Worm (Caenorhabditis elegans) whole organism, L4 larva: ENCODE measurements around the gene srx-39.
A peak's percentile ranks its signal among the peaks of the same experiment; 100 is the strongest.

Experiments used
- D1046.2 ChIP-seq: fragments of 200-800 bp; sonication (Bioruptor generic); IDR thresholded peaks from 2 replicates; pipeline ENCODE4 v1.3.6; 2022; ENCODE audit warnings: missing genetic modification characterization, missing compliant biosample characterization
- F26F4.8 ChIP-seq: fragments of 200-800 bp; sonication (Bioruptor generic); conservative IDR thresholded peaks from 2 replicates; pipeline ENCODE4 v1.3.6; 2022; ENCODE audit warnings: missing genetic modification characterization, missing compliant biosample characterization
- F49E8.2 ChIP-seq: sonication (generic microtip); optimal IDR thresholded peaks from 2 replicates; lab custom pipeline; 2016; ENCODE audit warnings: missing compliant biosample characterization, mild to moderate bottlenecking, missing genetic modification characterization, borderline replicate concordance
- T20F7.1 ChIP-seq: fragments of 200-800 bp; sonication (Bioruptor generic); optimal IDR thresholded peaks from 2 replicates; lab custom pipeline; 2018; ENCODE audit warnings: mild to moderate bottlenecking, missing genetic modification characterization, missing compliant biosample characterization
- Y105C5A.15 ChIP-seq: fragments of 200-800 bp; sonication (Bioruptor generic); IDR thresholded peaks from 2 replicates; pipeline ENCODE4 v1.3.6; 2022; ENCODE audit warnings: missing genetic modification characterization, missing compliant biosample characterization
- Y48G9A.11 ChIP-seq: fragments of 200-800 bp; sonication (Bioruptor generic); IDR thresholded peaks from 2 replicates; pipeline ENCODE4 v1.3.6; 2022; ENCODE audit warnings: missing genetic modification reagents, missing genetic modification characterization, missing compliant biosample characterization
- ZK337.2 ChIP-seq: fragments of 200-800 bp; sonication (Bioruptor generic); IDR thresholded peaks from 2 replicates; pipeline ENCODE4 v1.3.6; 2022; ENCODE audit warnings: missing genetic modification reagents, missing genetic modification characterization, missing compliant biosample characterization
- ama-1 ChIP-seq: fragments of 150-350 bp; optimal IDR thresholded peaks from 2 replicates; lab custom pipeline; 2014; ENCODE audit warnings: inconsistent platforms, mixed read lengths
- attf-4 ChIP-seq: sonication (generic microtip); optimal IDR thresholded peaks from 3 replicates; lab custom pipeline; 2017; ENCODE audit warnings: missing biosample characterization, missing genetic modification characterization
- ceh-20 ChIP-seq: fragments of 200-800 bp; sonication (Bioruptor generic); IDR thresholded peaks from 2 replicates; pipeline ENCODE4 v1.3.6; 2022; ENCODE audit warnings: missing genetic modification reagents, missing genetic modification characterization, missing compliant biosample characterization
- ceh-44 ChIP-seq: fragments of 200-800 bp; sonication (Bioruptor generic); IDR thresholded peaks from 2 replicates; pipeline ENCODE4 v1.3.6; 2022; ENCODE audit warnings: missing genetic modification reagents, missing genetic modification characterization, missing compliant biosample characterization
- cey-2 ChIP-seq: sonication (generic microtip); optimal IDR thresholded peaks from 3 replicates; lab custom pipeline; 2017; ENCODE audit warnings: missing genetic modification characterization, mild to moderate bottlenecking, missing compliant biosample characterization, antibody characterized with exemption, borderline replicate concordance; ENCODE audit not compliant: insufficient read depth
- daf-12 ChIP-seq: fragments of 150-350 bp; optimal IDR thresholded peaks from 2 replicates; lab custom pipeline; 2014; ENCODE audit warnings: missing biosample characterization, missing genetic modification reagents, missing genetic modification characterization
- daf-16 ChIP-seq, 3 experiments: sonication (generic microtip); optimal IDR thresholded peaks; 2 replicates each; lab custom pipeline; 2016 to 2017; ENCODE audit warnings: missing genetic modification characterization in 3 of 3, missing genetic modification reagents in 3 of 3, mild to moderate bottlenecking in 2 of 3, missing compliant biosample characterization in 2 of 3, missing biosample characterization in 1 of 3, moderate library complexity in 1 of 3
- daf-19 ChIP-seq: fragments of 200-800 bp; sonication (Bioruptor generic); conservative IDR thresholded peaks from 2 replicates; pipeline ENCODE4 v1.3.6; 2022; ENCODE audit warnings: missing genetic modification characterization, missing compliant biosample characterization
- daf-8 ChIP-seq: fragments of 200-800 bp; sonication (Bioruptor generic); IDR thresholded peaks from 2 replicates; pipeline ENCODE4 v1.3.6; 2022; ENCODE audit warnings: missing genetic modification characterization, missing compliant biosample characterization
- dmd-6 ChIP-seq: fragments of 200-800 bp; sonication (Bioruptor generic); IDR thresholded peaks from 2 replicates; pipeline ENCODE4 v1.3.6; 2022; ENCODE audit warnings: missing genetic modification reagents, missing genetic modification characterization, missing compliant biosample characterization
- dmd-9 ChIP-seq: fragments of 200-800 bp; sonication (Bioruptor generic); IDR thresholded peaks from 2 replicates; pipeline ENCODE4 v1.3.6; 2022; ENCODE audit warnings: missing genetic modification reagents, missing genetic modification characterization, missing compliant biosample characterization
- dpl-1 ChIP-seq: fragments of 150-350 bp; optimal IDR thresholded peaks from 2 replicates; lab custom pipeline; 2014; ENCODE audit warnings: missing biosample characterization, missing genetic modification reagents, missing genetic modification characterization
- dve-1 ChIP-seq: sonication (generic microtip); optimal IDR thresholded peaks from 2 replicates; lab custom pipeline; 2017; ENCODE audit warnings: antibody characterized with exemption, mild to moderate bottlenecking, missing genetic modification characterization, missing compliant biosample characterization; ENCODE audit not compliant: insufficient read depth
- egl-27 ChIP-seq: sonication (generic microtip); optimal IDR thresholded peaks from 3 replicates; lab custom pipeline; 2017; ENCODE audit warnings: missing biosample characterization, missing genetic modification reagents, missing genetic modification characterization
- fkh-10 ChIP-seq: fragments of 150-350 bp; optimal IDR thresholded peaks from 2 replicates; lab custom pipeline; 2014; ENCODE audit warnings: missing biosample characterization, missing genetic modification reagents, missing genetic modification characterization
- hlh-11 ChIP-seq: fragments of 200-800 bp; sonication (Bioruptor generic); optimal IDR thresholded peaks from 2 replicates; lab custom pipeline; 2018; ENCODE audit warnings: mild to moderate bottlenecking, missing genetic modification characterization, missing compliant biosample characterization
- hlh-30 ChIP-seq: sonication (generic microtip); optimal IDR thresholded peaks from 2 replicates; lab custom pipeline; 2017; ENCODE audit warnings: antibody characterized with exemption, mild to moderate bottlenecking, missing genetic modification characterization, missing compliant biosample characterization; ENCODE audit not compliant: insufficient read depth
- jun-1 ChIP-seq: fragments of 150-350 bp; optimal IDR thresholded peaks from 2 replicates; lab custom pipeline; 2014; ENCODE audit warnings: missing biosample characterization, missing genetic modification reagents, missing genetic modification characterization
- lin-13 ChIP-seq: fragments of 150-350 bp; optimal IDR thresholded peaks from 2 replicates; lab custom pipeline; 2014; ENCODE audit warnings: missing biosample characterization, missing genetic modification reagents, missing genetic modification characterization
- lin-29 ChIP-seq: fragments of 200-800 bp; sonication (Bioruptor generic); IDR thresholded peaks from 2 replicates; pipeline ENCODE4 v1.3.6; 2022; ENCODE audit warnings: missing genetic modification reagents, missing genetic modification characterization, missing compliant biosample characterization
- lin-38 ChIP-seq: fragments of 200-800 bp; sonication (Bioruptor generic); IDR thresholded peaks from 2 replicates; pipeline ENCODE4 v1.3.6; 2022; ENCODE audit warnings: missing genetic modification reagents, missing genetic modification characterization, missing compliant biosample characterization
- lin-39 ChIP-seq: fragments of 150-350 bp; optimal IDR thresholded peaks from 2 replicates; lab custom pipeline; 2014; ENCODE audit warnings: missing biosample characterization, missing genetic modification reagents, missing genetic modification characterization
- madf-5 ChIP-seq, 2 experiments: fragments of 200-800 bp; sonication (Bioruptor generic); IDR thresholded peaks; 2 replicates each; pipeline ENCODE4 v1.3.6; 2022; ENCODE audit warnings: missing compliant biosample characterization in 2 of 2, missing genetic modification characterization in 2 of 2
- mdl-1 ChIP-seq, 2 experiments: fragments of 150-350 bp in 1 of 2; sonication (generic microtip) in 1 of 2; optimal IDR thresholded peaks; 2 replicates each; lab custom pipeline; 2014 to 2017; ENCODE audit warnings: missing biosample characterization in 2 of 2, missing genetic modification characterization in 2 of 2
- nhr-102 ChIP-seq: sonication (generic microtip); optimal IDR thresholded peaks from 2 replicates; lab custom pipeline; 2016; ENCODE audit warnings: mild to moderate bottlenecking, missing genetic modification characterization, moderate library complexity, missing compliant biosample characterization
- nhr-11 ChIP-seq: fragments of 150-350 bp; optimal IDR thresholded peaks from 2 replicates; lab custom pipeline; 2014; ENCODE audit warnings: missing biosample characterization, missing genetic modification characterization
- nhr-25 ChIP-seq: sonication (generic microtip); optimal IDR thresholded peaks from 2 replicates; lab custom pipeline; 2017; ENCODE audit warnings: missing genetic modification characterization, mild to moderate bottlenecking, missing compliant biosample characterization, antibody characterized with exemption, moderate library complexity, borderline replicate concordance; ENCODE audit not compliant: insufficient read depth
- nhr-28 ChIP-seq: fragments of 150-350 bp; optimal IDR thresholded peaks from 2 replicates; lab custom pipeline; 2014; ENCODE audit warnings: missing biosample characterization, missing genetic modification characterization
- nhr-48 ChIP-seq: sonication (generic microtip); optimal IDR thresholded peaks from 2 replicates; lab custom pipeline; 2016; ENCODE audit warnings: mild to moderate bottlenecking, missing genetic modification characterization, missing compliant biosample characterization
- nhr-6 ChIP-seq: fragments of 150-350 bp; optimal IDR thresholded peaks from 2 replicates; lab custom pipeline; 2014; ENCODE audit warnings: missing biosample characterization, missing genetic modification characterization
- nhr-77 ChIP-seq: fragments of 150-350 bp; optimal IDR thresholded peaks from 2 replicates; lab custom pipeline; 2014; ENCODE audit warnings: missing biosample characterization, missing genetic modification characterization
- pha-4 ChIP-seq, 2 experiments: fragments of 150-350 bp in 1 of 2; fragments of 200-800 bp in 1 of 2; sonication (Bioruptor generic) in 1 of 2; IDR thresholded peaks in 1 of 2; optimal IDR thresholded peaks in 1 of 2; 2 replicates each; pipeline versions ENCODE4 v1.3.6 to Lab custom; 2014 to 2022; ENCODE audit warnings: missing genetic modification characterization in 2 of 2, missing genetic modification reagents in 2 of 2, missing biosample characterization in 1 of 2, missing compliant biosample characterization in 1 of 2
- php-3 ChIP-seq: fragments of 200-800 bp; sonication (Bioruptor generic); IDR thresholded peaks from 2 replicates; pipeline ENCODE4 v1.3.6; 2022; ENCODE audit warnings: missing genetic modification reagents, missing genetic modification characterization, missing compliant biosample characterization
- pqm-1 ChIP-seq: sonication (generic microtip); optimal IDR thresholded peaks from 2 replicates; lab custom pipeline; 2017; ENCODE audit warnings: missing biosample characterization, missing genetic modification characterization
- rbr-2 ChIP-seq: sonication (generic microtip); optimal IDR thresholded peaks from 2 replicates; lab custom pipeline; 2016; ENCODE audit warnings: missing genotype, missing genetic modification characterization, missing compliant biosample characterization
- saeg-2 ChIP-seq: fragments of 200-800 bp; sonication (Bioruptor generic); IDR thresholded peaks from 2 replicates; pipeline ENCODE4 v1.3.6; 2022; ENCODE audit warnings: missing genetic modification reagents, missing genetic modification characterization, missing compliant biosample characterization
- set-16 ChIP-seq: fragments of 200-800 bp; sonication (Bioruptor generic); IDR thresholded peaks from 2 replicates; pipeline ENCODE4 v1.3.6; 2022; ENCODE audit warnings: missing genetic modification reagents, missing genetic modification characterization, missing compliant biosample characterization
- unc-62 ChIP-seq, 3 experiments: fragments of 150-350 bp in 1 of 3; sonication (generic microtip); optimal IDR thresholded peaks in 2 of 3; peaks in 1 of 3; 1 replicate in 1 of 3; 2 replicates in 2 of 3; lab custom pipeline; 2014 to 2017; ENCODE audit warnings: missing biosample characterization in 3 of 3, missing genetic modification characterization in 3 of 3, missing genetic modification reagents in 3 of 3, missing genotype in 1 of 3
- vab-7 ChIP-seq: fragments of 200-800 bp; sonication (Bioruptor generic); IDR thresholded peaks from 2 replicates; pipeline ENCODE4 v1.3.6; 2022; ENCODE audit warnings: missing genetic modification reagents, missing genetic modification characterization, missing compliant biosample characterization
- zfp-2 ChIP-seq: sonication (generic microtip); optimal IDR thresholded peaks from 2 replicates; lab custom pipeline; 2016; ENCODE audit warnings: mild to moderate bottlenecking, missing genetic modification characterization, missing compliant biosample characterization
- zip-11 ChIP-seq: fragments of 200-800 bp; sonication (Bioruptor generic); IDR thresholded peaks from 2 replicates; pipeline ENCODE4 v1.3.6; 2022; ENCODE audit warnings: missing genetic modification characterization, missing compliant biosample characterization
- zip-2 ChIP-seq: fragments of 150-350 bp; optimal IDR thresholded peaks from 2 replicates; lab custom pipeline; 2014; ENCODE audit warnings: missing biosample characterization, missing genetic modification characterization
- ztf-11 ChIP-seq: fragments of 150-350 bp; optimal IDR thresholded peaks from 2 replicates; lab custom pipeline; 2014; ENCODE audit warnings: missing biosample characterization, missing genetic modification characterization

srx-39 gene

DNA sequence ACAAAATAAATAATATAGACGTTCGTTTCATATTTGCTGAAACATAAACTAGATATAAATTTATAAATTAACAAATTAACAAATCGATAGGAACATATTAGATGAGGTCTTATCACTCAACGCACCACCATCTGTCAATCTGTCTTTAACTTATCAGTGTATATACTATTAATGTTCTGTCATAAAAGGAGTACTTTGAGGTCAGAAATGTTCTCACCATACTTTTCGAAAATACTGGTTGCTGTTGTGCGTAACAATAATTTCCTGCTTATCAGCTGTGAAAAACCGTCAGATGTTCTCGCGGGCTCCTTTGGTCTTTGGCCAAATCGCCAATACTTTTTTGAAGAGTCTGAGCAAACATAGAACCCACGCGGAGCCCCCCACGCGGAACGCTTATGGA, 34.9 kb upstream of the srx-39 start, which contains the start of gene C03A7.13:
C03A7.13 (minus strand) TSS at position 43 of the 400 bp plus-strand sequence.
- TF ChIP-seq zip-11, result no peak
- peak; percentile 93 for TF ChIP-seq dve-1 (tag; lab: Kevin White, UChicago)
- TF ChIP-seq attf-4 (tag; lab: Kevin White, UChicago), result no peak
- no peak for TF ChIP-seq T20F7.1
- no peak for TF ChIP-seq F49E8.2 (tag; lab: Kevin White, UChicago)
- no peak for TF ChIP-seq lin-39 (tag; lab: Kevin White, UChicago)
- TF ChIP-seq dmd-9 (GFP tag; lab: Robert Waterston, UW), result no peak
- peak; percentile 86 for TF ChIP-seq nhr-77 (tag; lab: Kevin White, UChicago)
- peak; percentile 89 for TF ChIP-seq nhr-28 (tag; lab: Kevin White, UChicago)
- TF ChIP-seq nhr-11, result no peak
- TF ChIP-seq ZK337.2 (GFP tag; lab: Robert Waterston, UW), result no peak
- TF ChIP-seq vab-7 (GFP tag; lab: Robert Waterston, UW), result no peak
- no peak for TF ChIP-seq jun-1 (tag; lab: Kevin White, UChicago)
- TF ChIP-seq unc-62 (GFP tag; optimal IDR thresholded peaks at IDR 0.05 in 1 of 2; lab: Kevin White, UChicago), result peak in 1 of 2 experiments; percentile 2
- no peak for TF ChIP-seq unc-62 (tag; optimal IDR thresholded peaks at IDR 0.05; lab: Kevin White, UChicago)
- no peak for TF ChIP-seq rbr-2 (tag; lab: Kevin White, UChicago)
- TF ChIP-seq hlh-30, result no peak
- TF ChIP-seq ceh-44 (GFP tag; lab: Robert Waterston, UW), result no peak
- TF ChIP-seq fkh-10, result no peak
- TF ChIP-seq F26F4.8 (GFP tag; lab: Robert Waterston, UW), result no peak
- TF ChIP-seq nhr-25 (tag; lab: Kevin White, UChicago), result no peak
- TF ChIP-seq Y48G9A.11 (GFP tag; lab: Robert Waterston, UW), result no peak
- no peak for TF ChIP-seq set-16 (GFP tag; lab: Robert Waterston, UW)
- TF ChIP-seq zip-2, result no peak
- TF ChIP-seq ama-1 (lab: Kevin White, UChicago), result no peak
- TF ChIP-seq D1046.2, result no peak
- TF ChIP-seq lin-29 (GFP tag; lab: Robert Waterston, UW), result no peak
- TF ChIP-seq nhr-6 (tag; lab: Kevin White, UChicago), result no peak
- no peak for TF ChIP-seq dpl-1 (GFP tag; lab: Kevin White, UChicago)
- TF ChIP-seq pqm-1, result peak; percentile 78
- no peak for TF ChIP-seq daf-8 (GFP tag; lab: Robert Waterston, UW)
- TF ChIP-seq ztf-11 (tag; lab: Kevin White, UChicago), result no peak
- peak; percentile 90 for TF ChIP-seq php-3 (GFP tag; lab: Robert Waterston, UW)
- no peak for TF ChIP-seq madf-5 (GFP tag; IDR thresholded peaks at IDR 0.05; lab: Robert Waterston, UW)
- peak; percentile 81 for TF ChIP-seq nhr-48 (tag; lab: Kevin White, UChicago)
- peak; percentile 58 for TF ChIP-seq nhr-102 (tag; lab: Kevin White, UChicago)
- no peak for TF ChIP-seq Y105C5A.15 (GFP tag; lab: Robert Waterston, UW)
- no peak for TF ChIP-seq pha-4 (GFP tag; IDR thresholded peaks at IDR 0.05; lab: Robert Waterston, UW)
- TF ChIP-seq pha-4 (tag; optimal IDR thresholded peaks at IDR 0.05; lab: Kevin White, UChicago), result no peak
- peak; percentile 92 for TF ChIP-seq dmd-6 (GFP tag; lab: Robert Waterston, UW)
- TF ChIP-seq mdl-1 (tag; optimal IDR thresholded peaks at IDR 0.05; lab: Kevin White, UChicago), result no peak
- TF ChIP-seq hlh-11 (tag; lab: Kevin White, UChicago), result peak; percentile 77
- no peak for TF ChIP-seq daf-12
- no peak for TF ChIP-seq saeg-2 (GFP tag; lab: Robert Waterston, UW)
- TF ChIP-seq lin-13 (GFP tag; lab: Kevin White, UChicago), result no peak
- TF ChIP-seq ceh-20 (GFP tag; lab: Robert Waterston, UW), result 0 out of 2 replicates have a peak, but pooled peaks have one; percentile 20
- TF ChIP-seq zfp-2 (tag; lab: Kevin White, UChicago), result no peak
- no peak for TF ChIP-seq egl-27 (tag; lab: Kevin White, UChicago)
- no peak for TF ChIP-seq lin-38 (GFP tag; lab: Robert Waterston, UW)
- TF ChIP-seq cey-2, result no peak
- TF ChIP-seq daf-19, result no peak
- TF ChIP-seq daf-16 (GFP tag; optimal IDR thresholded peaks at IDR 0.05; lab: Kevin White, UChicago), result peak in 1 of 2 experiments; percentile 40
- TF ChIP-seq daf-16 (tag; optimal IDR thresholded peaks at IDR 0.05; lab: Kevin White, UChicago), result peak; percentile 89
